Worm (Caenorhabditis elegans): Measurements from ENCODE around the gene stg-2.

The stg-2 gene

DNA sequence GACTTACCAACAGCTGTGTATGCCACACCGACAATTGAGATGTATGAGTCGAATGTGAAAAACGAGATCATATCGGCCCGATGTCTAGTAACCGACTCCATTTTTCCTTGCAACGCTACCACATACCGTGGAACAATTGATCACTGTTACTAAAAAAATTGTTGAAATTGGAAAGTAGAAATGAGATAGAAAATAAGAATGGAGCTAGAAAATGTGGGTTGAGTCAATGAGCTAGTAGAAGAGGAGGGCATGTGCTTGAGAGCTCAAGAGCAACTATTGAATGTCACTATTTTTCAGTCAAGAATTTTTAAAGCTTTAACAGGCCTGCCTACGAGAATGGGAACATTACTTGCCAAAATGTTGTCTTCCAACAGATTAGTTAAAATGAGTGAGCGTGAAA lies 18.6 kb downstream of the stg-2 start, which contains the start of gene K01A12.3:
K01A12.3 (minus strand) TSS at position 101 of the 400 bp plus-strand sequence.
- TF ChIP-seq elt-2 (tag; optimal IDR thresholded peaks at IDR 0.05): no peak
- TF ChIP-seq ceh-16 (tag; optimal IDR thresholded peaks at IDR 0.05): no peak
- TF ChIP-seq mdl-1 (tag; optimal IDR thresholded peaks at IDR 0.05): no peak
- no peak for TF ChIP-seq eor-1 (tag; optimal IDR thresholded peaks at IDR 0.05)
- no peak for TF ChIP-seq unc-39 (tag; optimal IDR thresholded peaks at IDR 0.05)
- no peak for TF ChIP-seq ceh-9 (tag; optimal IDR thresholded peaks at IDR 0.05)
- TF ChIP-seq tbx-2 (tag; optimal IDR thresholded peaks at IDR 0.05): no peak
- TF ChIP-seq nhr-12 (tag; optimal IDR thresholded peaks at IDR 0.05): no peak
- TF ChIP-seq mml-1 (tag; optimal IDR thresholded peaks at IDR 0.05): no peak
- no peak for TF ChIP-seq ztf-4 (tag; optimal IDR thresholded peaks at IDR 0.05)
- no peak for TF ChIP-seq zag-1 (tag; optimal IDR thresholded peaks at IDR 0.05)
- TF ChIP-seq nhr-67 (tag; optimal IDR thresholded peaks at IDR 0.05): no peak

- TF ChIP-seq ZK546.5 (tag; optimal IDR thresholded peaks at IDR 0.05): no peak
- TF ChIP-seq elt-2 (tag; optimal IDR thresholded peaks at IDR 0.05): peak; percentile 21
- TF ChIP-seq ama-1 (optimal IDR thresholded peaks at IDR 0.05): no peak
- TF ChIP-seq mml-1 (tag; optimal IDR thresholded peaks at IDR 0.05): no peak
- TF ChIP-seq aly-2 (tag; optimal IDR thresholded peaks at IDR 0.05): no peak
- peak; percentile 53 for TF ChIP-seq hmg-11 (tag; optimal IDR thresholded peaks at IDR 0.05)
- peak; percentile 8 for TF ChIP-seq ceh-28 (tag; optimal IDR thresholded peaks at IDR 0.05)
- TF ChIP-seq lin-15B (tag; optimal IDR thresholded peaks at IDR 0.05): no peak
- no peak for TF ChIP-seq nhr-28 (tag; optimal IDR thresholded peaks at IDR 0.05)
- TF ChIP-seq sea-2 (GFP tag; optimal IDR thresholded peaks at IDR 0.05): no peak
- TF ChIP-seq nhr-67 (tag; optimal IDR thresholded peaks at IDR 0.05): no peak
- peak; percentile 63 for TF ChIP-seq tbx-2 (tag; optimal IDR thresholded peaks at IDR 0.05)
- TF ChIP-seq lin-39 (tag; optimal IDR thresholded peaks at IDR 0.05): peak; percentile 47
- peak; percentile 46 for TF ChIP-seq nhr-25 (tag; optimal IDR thresholded peaks at IDR 0.05)
- no peak for TF ChIP-seq nhr-12 (tag; optimal IDR thresholded peaks at IDR 0.05)
- no peak for TF ChIP-seq ztf-4 (tag; optimal IDR thresholded peaks at IDR 0.05)
- no peak for TF ChIP-seq daf-12 (tag; optimal IDR thresholded peaks at IDR 0.05)
- peak; percentile 20 for TF ChIP-seq pha-4 (tag; optimal IDR thresholded peaks at IDR 0.05)
- TF ChIP-seq nfya-1 (tag; optimal IDR thresholded peaks at IDR 0.05; ENCODE audit: insufficient read depth): peak; percentile 40
- TF ChIP-seq nhr-43 (tag; optimal IDR thresholded peaks at IDR 0.05; ENCODE audit: poor library complexity, severe bottlenecking): peak; percentile 49
- no peak for TF ChIP-seq skn-1 (tag; optimal IDR thresholded peaks at IDR 0.05)
- peak; percentile 50 for TF ChIP-seq egl-27 (tag; optimal IDR thresholded peaks at IDR 0.05)
- no peak for TF ChIP-seq nhr-11 (tag; optimal IDR thresholded peaks at IDR 0.05)
Measured at ce11 chrX:8623840-8624591, 19.7 kb downstream of the stg-2 start.

- no peak for TF ChIP-seq zag-1 (tag; optimal IDR thresholded peaks at IDR 0.05)
- TF ChIP-seq nhr-28 (tag; optimal IDR thresholded peaks at IDR 0.05): no peak
- TF ChIP-seq nhr-12 (tag; optimal IDR thresholded peaks at IDR 0.05): no peak
- TF ChIP-seq elt-3 (tag; optimal IDR thresholded peaks at IDR 0.05): no peak
- TF ChIP-seq sea-2 (GFP tag; optimal IDR thresholded peaks at IDR 0.05): no peak
- TF ChIP-seq nhr-76 (tag; optimal IDR thresholded peaks at IDR 0.05): no peak
- no peak for TF ChIP-seq nhr-237 (tag; optimal IDR thresholded peaks at IDR 0.05)
- no peak for TF ChIP-seq snpc-4 (tag; optimal IDR thresholded peaks at IDR 0.05)
- TF ChIP-seq fos-1 (tag; optimal IDR thresholded peaks at IDR 0.05): no peak
- no peak for TF ChIP-seq skn-1 (tag; optimal IDR thresholded peaks at IDR 0.05)
- no peak for TF ChIP-seq nhr-11 (tag; optimal IDR thresholded peaks at IDR 0.05)
- no peak for TF ChIP-seq daf-12 (tag; optimal IDR thresholded peaks at IDR 0.05)
- no peak for TF ChIP-seq elt-2 (tag; optimal IDR thresholded peaks at IDR 0.05)
Measured at ce11 chrX:8613053-8613452, 30.7 kb downstream of the stg-2 start, which contains the start of gene K01A12.2. Gene K01A12.2, plus strand, starts transcription at chrX:8613353.

DNA sequence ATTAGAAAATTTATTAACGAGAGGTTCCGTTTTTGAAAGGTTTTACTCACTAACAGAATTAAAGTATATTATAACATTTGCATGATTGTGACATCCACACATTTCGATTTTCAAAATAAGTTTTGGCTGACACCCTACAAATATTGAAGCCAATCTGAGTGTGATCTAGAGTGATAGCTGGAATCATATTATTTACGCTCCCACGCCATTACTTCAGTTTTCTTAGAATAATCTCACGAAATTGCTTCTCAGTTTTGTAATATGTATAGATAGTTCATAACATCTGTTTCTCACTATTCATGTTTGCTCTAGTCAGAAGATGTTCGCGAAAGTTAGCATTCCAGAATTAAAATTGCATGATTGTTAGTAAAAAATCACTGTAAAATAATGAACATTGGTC lies 31.4 kb downstream of the stg-2 start:
- no peak for TF ChIP-seq nhr-237 (tag; optimal IDR thresholded peaks at IDR 0.05)
- peak; percentile 63 for TF ChIP-seq nhr-11 (tag; optimal IDR thresholded peaks at IDR 0.05)
- TF ChIP-seq skn-1 (tag; optimal IDR thresholded peaks at IDR 0.05): no peak
- TF ChIP-seq unc-39 (tag; optimal IDR thresholded peaks at IDR 0.05): no peak
- no peak for TF ChIP-seq egl-5 (tag; optimal IDR thresholded peaks at IDR 0.05)
- no peak for TF ChIP-seq lin-39 (tag; optimal IDR thresholded peaks at IDR 0.05)
- no peak for TF ChIP-seq ceh-16 (tag; optimal IDR thresholded peaks at IDR 0.05)

Data from whole organism, L3 larva.